Fruit fly (Drosophila melanogaster) whole organism, prepupa: ENCODE results near the gene CG11550.

Experiments used
- Blimp-1 ChIP-seq: fragments of 200-800 bp; sonication (Bioruptor generic); optimal IDR thresholded peaks from 3 replicates; lab custom pipeline; 2017; ENCODE audit warnings: missing biosample characterization, missing genetic modification characterization, mild to moderate bottlenecking, moderate library complexity, missing genetic modification reagents
- CG11294 ChIP-seq: fragments of 200-800 bp; sonication (Bioruptor generic); IDR thresholded peaks from 2 replicates; pipeline ENCODE4 v1.3.6; 2022; ENCODE audit warnings: missing biosample characterization, missing genetic modification characterization
- CG31627 ChIP-seq: fragments of 200-800 bp; sonication (Bioruptor generic); optimal IDR thresholded peaks from 3 replicates; lab custom pipeline; 2016; ENCODE audit warnings: missing biosample characterization, missing genetic modification characterization
- CG32006 ChIP-seq: fragments of 200-800 bp; sonication (Bioruptor generic); optimal IDR thresholded peaks from 3 replicates; lab custom pipeline; 2017; ENCODE audit warnings: missing biosample characterization, mild to moderate bottlenecking, missing genetic modification characterization
- CG6163 ChIP-seq: fragments of 200-800 bp; sonication (Bioruptor generic); IDR thresholded peaks from 3 replicates; pipeline ENCODE4 v1.3.6; 2022; ENCODE audit warnings: missing biosample characterization, missing genetic modification characterization
- CG6808 ChIP-seq: fragments of 200-800 bp; sonication (Bioruptor generic); optimal IDR thresholded peaks from 3 replicates; lab custom pipeline; 2017; ENCODE audit warnings: missing biosample characterization, missing genetic modification characterization, mild to moderate bottlenecking, moderate library complexity, missing genetic modification reagents
- CG8319 ChIP-seq: fragments of 200-800 bp; sonication (Bioruptor generic); optimal IDR thresholded peaks from 3 replicates; lab custom pipeline; 2016; ENCODE audit warnings: missing biosample characterization, missing genetic modification characterization
- CG9139 ChIP-seq: fragments of 200-800 bp; sonication (Bioruptor generic); optimal IDR thresholded peaks from 3 replicates; lab custom pipeline; 2017; ENCODE audit warnings: missing biosample characterization, mild to moderate bottlenecking, missing genetic modification characterization
- Hr39 ChIP-seq: fragments of 200-800 bp; sonication (Bioruptor generic); optimal IDR thresholded peaks from 2 replicates; lab custom pipeline; 2016; ENCODE audit warnings: missing biosample characterization, missing genetic modification characterization
- Lpt ChIP-seq: fragments of 200-800 bp; sonication (Bioruptor generic); optimal IDR thresholded peaks from 3 replicates; lab custom pipeline; 2016; ENCODE audit warnings: missing biosample characterization, missing genetic modification characterization
- Met ChIP-seq: fragments of 200-800 bp; sonication (Bioruptor generic); optimal IDR thresholded peaks from 3 replicates; lab custom pipeline; 2016; ENCODE audit warnings: missing biosample characterization, missing genetic modification characterization
- Sox102F ChIP-seq: fragments of 200-800 bp; sonication (Bioruptor generic); optimal IDR thresholded peaks from 2 replicates; lab custom pipeline; 2016; ENCODE audit warnings: missing biosample characterization, mild to moderate bottlenecking, missing genetic modification characterization
- cyc ChIP-seq: fragments of 200-800 bp; sonication (Bioruptor generic); optimal IDR thresholded peaks from 3 replicates; lab custom pipeline; 2016; ENCODE audit warnings: missing biosample characterization, missing genetic modification characterization
- vri ChIP-seq: fragments of 200-800 bp; sonication (Bioruptor generic); optimal IDR thresholded peaks from 3 replicates; lab custom pipeline; 2016; ENCODE audit warnings: missing biosample characterization, mild to moderate bottlenecking, missing genetic modification characterization

- peak; percentile 100 for TF ChIP-seq vri (GFP tag; lab: Kevin White, UChicago)
- TF ChIP-seq Blimp-1 (GFP tag; lab: Kevin White, UChicago) = peak; percentile 12
- TF ChIP-seq CG31627 = no peak
- TF ChIP-seq CG11294 = no peak
- peak; percentile 22 for TF ChIP-seq Met (GFP tag; lab: Kevin White, UChicago)
- no peak for TF ChIP-seq cyc
- TF ChIP-seq CG6163 = peak; percentile 49; the same call in 2 of the 3 replicates
- TF ChIP-seq Lpt (GFP tag; lab: Kevin White, UChicago) = peak; percentile 11
- TF ChIP-seq CG32006 (GFP tag; lab: Kevin White, UChicago) = no peak
- no peak for TF ChIP-seq CG8319 (GFP tag; lab: Kevin White, UChicago)
- TF ChIP-seq CG6808 (GFP tag; lab: Kevin White, UChicago) = peak; percentile 20
- no peak for TF ChIP-seq Hr39 (GFP tag; lab: Kevin White, UChicago)
- peak; percentile 56 for TF ChIP-seq CG9139 (GFP tag; lab: Kevin White, UChicago)
- peak; percentile 63 for TF ChIP-seq Sox102F (GFP tag; lab: Kevin White, UChicago)
These were observed 33.8 kb upstream of the CG11550 start, which contains the start of gene ttk for dm6 chr3R:31713306-31714123.
